Fruit fly (Drosophila melanogaster): ENCODE data around the gene stol.

Gene stol

dm6 chr2L:15613285-15613912 lies 104.7 kb downstream of the stol start, which contains the start of gene Semp1:
Gene Semp1, minus strand, starts transcription at chr2L:15613335.
- TF ChIP-seq EcR (GFP tag; optimal IDR thresholded peaks at IDR 0.05) = no peak
- TF ChIP-seq Dll (optimal IDR thresholded peaks at IDR 0.05) = no peak
- TF ChIP-seq CG8478 (optimal IDR thresholded peaks at IDR 0.05) = no peak
- no peak for TF ChIP-seq psq (optimal IDR thresholded peaks at IDR 0.05)
- TF ChIP-seq pan (optimal IDR thresholded peaks at IDR 0.05) = no peak
- no peak for TF ChIP-seq usp (GFP tag; optimal IDR thresholded peaks at IDR 0.05)

DNA sequence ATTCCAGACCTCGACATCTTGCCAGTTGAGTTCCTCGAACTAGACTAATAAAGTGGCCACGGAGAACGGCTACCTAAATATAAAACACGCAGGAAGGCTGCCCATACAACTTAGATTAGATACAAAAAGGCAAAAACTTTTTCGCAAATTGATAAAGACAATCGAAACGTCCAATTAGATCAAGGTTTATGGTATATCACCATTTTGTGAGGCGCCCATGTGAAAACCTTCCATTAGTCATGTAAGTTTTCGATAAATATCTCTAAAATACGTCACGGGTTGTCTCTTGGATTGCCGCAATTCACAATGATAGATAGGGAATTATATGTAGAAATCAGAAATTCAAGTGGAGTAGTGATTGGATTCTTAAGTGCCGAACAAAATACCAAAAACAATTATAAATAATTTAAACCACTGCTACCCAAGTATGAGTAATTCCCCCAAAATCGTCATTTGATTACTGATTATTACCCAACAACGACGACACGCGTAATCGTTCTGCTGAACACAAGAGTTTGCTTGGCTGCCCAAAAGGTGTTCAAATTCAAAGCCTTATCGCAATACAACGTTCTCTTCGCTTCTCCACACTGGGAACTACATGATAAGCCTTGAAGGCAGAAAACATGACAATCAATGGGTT lies 106.3 kb downstream of the stol start, which contains the start of gene CG15255:
Gene CG15255, minus strand, starts transcription at position 51 of the 640 bp plus-strand sequence.
- TF ChIP-seq usp (GFP tag; optimal IDR thresholded peaks at IDR 0.05) (no peak), EcR (GFP tag; optimal IDR thresholded peaks at IDR 0.05) (no peak), Dll (optimal IDR thresholded peaks at IDR 0.05) (no peak), CG8478 (optimal IDR thresholded peaks at IDR 0.05) (no peak), psq (optimal IDR thresholded peaks at IDR 0.05) (no peak), pan (optimal IDR thresholded peaks at IDR 0.05) (no peak)

- TF ChIP-seq Dll (optimal IDR thresholded peaks at IDR 0.05) (no peak), pan (optimal IDR thresholded peaks at IDR 0.05) (no peak), usp (GFP tag; optimal IDR thresholded peaks at IDR 0.05) (no peak), CG8478 (optimal IDR thresholded peaks at IDR 0.05) (no peak), EcR (GFP tag; optimal IDR thresholded peaks at IDR 0.05) (no peak), psq (optimal IDR thresholded peaks at IDR 0.05) (no peak)
Measured at dm6 chr2L:15609139-15609538, 108.9 kb downstream of the stol start.

Measured in whole organism.